Fruit fly (Drosophila melanogaster) whole organism, embryonic: Measurements from ENCODE around the gene CG43645.

Experiments
- Atf3 ChIP-seq: fragments of 200-800 bp; sonication (Bioruptor generic); optimal IDR thresholded peaks from 3 replicates; lab custom pipeline; 2016; ENCODE audit warnings: missing biosample characterization, missing genetic modification characterization
- Bgb ChIP-seq: fragments of 200-800 bp; sonication (Bioruptor generic); IDR thresholded peaks from 2 replicates; pipeline ENCODE4 v1.3.6; 2022; ENCODE audit warnings: missing biosample characterization, missing genetic modification characterization; ENCODE audit not compliant: partially characterized antibody
- CG10147 ChIP-seq: fragments of 200-800 bp; sonication (Bioruptor generic); optimal IDR thresholded peaks from 2 replicates; lab custom pipeline; 2019; ENCODE audit warnings: missing biosample characterization, mild to moderate bottlenecking, missing genetic modification characterization, moderate library complexity
- CG10366 ChIP-seq: fragments of 200-800 bp; sonication (Bioruptor generic); IDR thresholded peaks from 2 replicates; pipeline ENCODE4 v1.3.6; 2022; ENCODE audit warnings: missing biosample characterization, missing genetic modification characterization
- CG11093 ChIP-seq: fragments of 200-800 bp; sonication (Bioruptor generic); IDR thresholded peaks from 3 replicates; pipeline ENCODE4 v1.3.6; 2022; ENCODE audit warnings: missing biosample characterization, missing genetic modification characterization
- CG12071 ChIP-seq: fragments of 200-800 bp; sonication (Bioruptor generic); optimal IDR thresholded peaks from 3 replicates; lab custom pipeline; 2018; ENCODE audit warnings: missing biosample characterization, mild to moderate bottlenecking, missing genetic modification characterization
- CG13296 ChIP-seq: fragments of 200-800 bp; sonication (Bioruptor generic); optimal IDR thresholded peaks from 3 replicates; lab custom pipeline; 2018; ENCODE audit warnings: missing biosample characterization, mild to moderate bottlenecking, missing genetic modification characterization
- CG13894 ChIP-seq: fragments of 200-800 bp; sonication (Bioruptor generic); optimal IDR thresholded peaks from 3 replicates; lab custom pipeline; 2018; ENCODE audit warnings: missing biosample characterization, mild to moderate bottlenecking, missing genetic modification characterization, moderate library complexity
- CG14441 ChIP-seq: fragments of 200-800 bp; sonication (Bioruptor generic); IDR thresholded peaks from 2 replicates; pipeline ENCODE4 v1.3.6; 2022; ENCODE audit warnings: missing biosample characterization, missing genetic modification characterization
- CG15011 ChIP-seq: fragments of 200-800 bp; sonication (Bioruptor generic); optimal IDR thresholded peaks from 3 replicates; lab custom pipeline; 2018; ENCODE audit warnings: missing biosample characterization, mild to moderate bottlenecking, missing genetic modification characterization
- CG15514 ChIP-seq: fragments of 200-800 bp; sonication (Bioruptor generic); optimal IDR thresholded peaks from 3 replicates; lab custom pipeline; 2017; ENCODE audit warnings: missing biosample characterization, missing genetic modification characterization, mild to moderate bottlenecking, moderate library complexity, missing genetic modification reagents
- CG17385 ChIP-seq: fragments of 200-800 bp; sonication (Bioruptor generic); optimal IDR thresholded peaks from 3 replicates; lab custom pipeline; 2018; ENCODE audit warnings: missing biosample characterization, mild to moderate bottlenecking, missing genetic modification characterization
- CG17802 ChIP-seq: fragments of 200-800 bp; sonication (Bioruptor generic); optimal IDR thresholded peaks from 2 replicates; lab custom pipeline; 2018; ENCODE audit warnings: missing biosample characterization, mild to moderate bottlenecking, missing genetic modification characterization, moderate library complexity
- CG31365 ChIP-seq: fragments of 200-800 bp; sonication (Bioruptor generic); optimal IDR thresholded peaks from 2 replicates; lab custom pipeline; 2018; ENCODE audit warnings: missing biosample characterization, mild to moderate bottlenecking, missing genetic modification characterization
- CG34376 ChIP-seq: fragments of 200-800 bp; sonication (Bioruptor generic); optimal IDR thresholded peaks from 2 replicates; lab custom pipeline; 2018; ENCODE audit warnings: missing biosample characterization, mild to moderate bottlenecking, missing genetic modification characterization
- CG3838 ChIP-seq: fragments of 200-800 bp; sonication (Bioruptor generic); optimal IDR thresholded peaks from 3 replicates; lab custom pipeline; 2016; ENCODE audit warnings: missing biosample characterization, missing genetic modification characterization
- CG6272 ChIP-seq: fragments of 200-800 bp; sonication (Bioruptor generic); IDR thresholded peaks from 2 replicates; pipeline ENCODE4 v1.3.6; 2022; ENCODE audit warnings: missing biosample characterization, missing genetic modification characterization
- CG7372 ChIP-seq: fragments of 200-800 bp; sonication (Bioruptor generic); IDR thresholded peaks from 2 replicates; pipeline ENCODE4 v1.3.6; 2022; ENCODE audit warnings: missing biosample characterization, missing genetic modification characterization
- CG8290 ChIP-seq, 3 experiments: fragments of 200-800 bp; sonication (Bioruptor generic); optimal IDR thresholded peaks; 2 replicates each; lab custom pipeline; 2016 to 2019; ENCODE audit warnings: missing biosample characterization in 3 of 3, missing genetic modification characterization in 3 of 3, mild to moderate bottlenecking in 2 of 3, moderate library complexity in 1 of 3
- CG8944 ChIP-seq: fragments of 200-800 bp; sonication (Bioruptor generic); optimal IDR thresholded peaks from 3 replicates; lab custom pipeline; 2016; ENCODE audit warnings: missing biosample characterization, missing genetic modification characterization
- CkIIα-i1 ChIP-seq: fragments of 200-800 bp; sonication (Bioruptor generic); IDR thresholded peaks from 2 replicates; pipeline ENCODE4 v1.3.6; 2022; ENCODE audit warnings: missing biosample characterization, missing genetic modification characterization
- Dfd ChIP-seq, 2 experiments: fragments of >200 bp; optimal IDR thresholded peaks; 2 replicates each; lab custom pipeline; 2017; ENCODE audit warnings: missing biosample characterization in 2 of 2, missing genetic modification characterization in 2 of 2
- Ets65A ChIP-seq: fragments of 200-800 bp; sonication (Bioruptor generic); peaks from one replicate; lab custom pipeline; 2016; ENCODE audit warnings: missing biosample characterization, missing genetic modification characterization
- Med ChIP-seq: fragments of 200-800 bp; sonication (Bioruptor generic); peaks from one replicate; lab custom pipeline; 2016; ENCODE audit warnings: missing biosample characterization, missing genetic modification characterization, mild to moderate bottlenecking, inconsistent platforms, moderate library complexity
- NC2β ChIP-seq: fragments of 200-800 bp; sonication (Bioruptor generic); optimal IDR thresholded peaks from 2 replicates; lab custom pipeline; 2016; ENCODE audit warnings: missing biosample characterization, missing genetic modification characterization
- NFAT ChIP-seq: fragments of 200-800 bp; sonication (Bioruptor generic); IDR thresholded peaks from 2 replicates; pipeline ENCODE4 v1.3.6; 2022; ENCODE audit warnings: missing biosample characterization, missing genetic modification characterization
- NK7.1 ChIP-seq: fragments of 200-800 bp; sonication (Bioruptor generic); optimal IDR thresholded peaks from 3 replicates; lab custom pipeline; 2016; ENCODE audit warnings: missing biosample characterization, missing genetic modification characterization
- Rx ChIP-seq: fragments of 200-800 bp; sonication (Bioruptor generic); IDR thresholded peaks from 2 replicates; pipeline ENCODE4 v1.3.6; 2022; ENCODE audit warnings: missing biosample characterization, missing genetic modification characterization
- ash1 ChIP-seq: fragments of 200-800 bp; sonication (Bioruptor generic); optimal IDR thresholded peaks from 2 replicates; lab custom pipeline; 2018; ENCODE audit warnings: missing biosample characterization, mild to moderate bottlenecking, missing genetic modification characterization
- chinmo ChIP-seq: fragments of 200-800 bp; sonication (Bioruptor generic); IDR thresholded peaks from 4 replicates; pipeline ENCODE4 v1.3.6; 2022; ENCODE audit warnings: missing biosample characterization, missing genetic modification characterization; ENCODE audit not compliant: partially characterized antibody
- crol ChIP-seq: fragments of 200-800 bp; sonication (Bioruptor generic); IDR thresholded peaks from 2 replicates; pipeline ENCODE4 v1.3.6; 2022; ENCODE audit warnings: missing biosample characterization, missing genetic modification characterization
- cwo ChIP-seq: fragments of 200-800 bp; sonication (Bioruptor generic); optimal IDR thresholded peaks from 3 replicates; lab custom pipeline; 2017; ENCODE audit warnings: missing biosample characterization, missing genetic modification characterization, mild to moderate bottlenecking, moderate library complexity, missing genetic modification reagents
- danr ChIP-seq: fragments of 200-800 bp; sonication (Bioruptor generic); IDR thresholded peaks from 2 replicates; pipeline ENCODE4 v1.3.6; 2022; ENCODE audit warnings: missing biosample characterization, missing genetic modification characterization
- fd102C ChIP-seq: fragments of 200-800 bp; sonication (Bioruptor generic); optimal IDR thresholded peaks from 2 replicates; lab custom pipeline; 2018; ENCODE audit warnings: missing biosample characterization, mild to moderate bottlenecking, missing genetic modification characterization, moderate library complexity
- gcm ChIP-seq: fragments of 200-800 bp; sonication (Bioruptor generic); optimal IDR thresholded peaks from 2 replicates; lab custom pipeline; 2019; ENCODE audit warnings: missing biosample characterization, mild to moderate bottlenecking, missing genetic modification characterization, moderate library complexity
- gt ChIP-seq: fragments of 200-800 bp; sonication (Bioruptor generic); IDR thresholded peaks from 2 replicates; pipeline ENCODE4 v1.3.6; 2022; ENCODE audit warnings: missing biosample characterization, missing genetic modification characterization
- ind ChIP-seq: fragments of 200-800 bp; sonication (Bioruptor generic); optimal IDR thresholded peaks from 3 replicates; lab custom pipeline; 2016; ENCODE audit warnings: missing biosample characterization, missing genetic modification characterization
- onecut ChIP-seq: fragments of 200-800 bp; sonication (Bioruptor generic); IDR thresholded peaks from 2 replicates; pipeline ENCODE4 v1.3.6; 2022; ENCODE audit warnings: missing biosample characterization, missing genetic modification characterization
- peb ChIP-seq: fragments of 200-800 bp; sonication (Bioruptor generic); IDR thresholded peaks from 2 replicates; pipeline ENCODE4 v1.3.6; 2022; ENCODE audit warnings: missing biosample characterization, missing genetic modification characterization
- pita ChIP-seq: fragments of 200-800 bp; sonication (Bioruptor generic); optimal IDR thresholded peaks from 2 replicates; lab custom pipeline; 2017; ENCODE audit warnings: missing biosample characterization, mild to moderate bottlenecking, missing genetic modification characterization
- pzg ChIP-seq: fragments of 200-800 bp; sonication (Bioruptor generic); optimal IDR thresholded peaks from 3 replicates; lab custom pipeline; 2018; ENCODE audit warnings: missing biosample characterization, mild to moderate bottlenecking, missing genetic modification characterization, moderate library complexity
- scrt ChIP-seq: fragments of 200-800 bp; sonication (Bioruptor generic); optimal IDR thresholded peaks from 2 replicates; lab custom pipeline; 2018; ENCODE audit warnings: missing biosample characterization, mild to moderate bottlenecking, missing genetic modification characterization, moderate library complexity
- sens ChIP-seq: fragments of 200-800 bp; sonication (Bioruptor generic); peaks from one replicate; lab custom pipeline; 2016; ENCODE audit warnings: missing biosample characterization, missing genetic modification characterization
- tgo ChIP-seq: fragments of 200-800 bp; sonication (Bioruptor generic); IDR thresholded peaks from 3 replicates; pipeline ENCODE4 v1.3.6; 2022; ENCODE audit warnings: missing biosample characterization, missing genetic modification characterization

CG43645 gene

DNA sequence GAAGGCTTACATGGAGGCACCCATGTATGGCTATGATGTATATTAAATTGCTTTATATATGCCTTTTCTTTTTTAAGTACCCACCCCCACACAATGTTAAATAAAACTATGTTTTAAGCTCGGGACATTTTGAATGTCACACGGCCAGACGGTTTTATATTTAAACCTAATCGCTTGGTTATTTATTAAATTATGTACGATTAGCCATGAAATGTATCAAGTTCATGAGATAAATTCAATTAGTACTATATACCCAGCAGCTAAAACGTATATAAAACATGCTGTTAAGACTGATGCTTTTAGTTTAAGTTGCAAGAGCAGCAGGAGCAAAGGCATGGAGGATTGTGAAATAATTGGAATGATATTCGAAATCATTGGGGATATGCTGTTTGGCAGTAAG is at the start of gene CG43645, which contains the start of gene CG43221:
Gene CG43645 (plus strand): TSS at position 301 of the 400 bp plus-strand sequence.
Gene CG43221 (plus strand): TSS at position 301 of the 400 bp plus-strand sequence.
- TF ChIP-seq sens (GFP tag; lab: Kevin White, UChicago) (peak; percentile 4), CG7372 (GFP tag; lab: Robert Waterston, UW) (no peak)

DNA sequence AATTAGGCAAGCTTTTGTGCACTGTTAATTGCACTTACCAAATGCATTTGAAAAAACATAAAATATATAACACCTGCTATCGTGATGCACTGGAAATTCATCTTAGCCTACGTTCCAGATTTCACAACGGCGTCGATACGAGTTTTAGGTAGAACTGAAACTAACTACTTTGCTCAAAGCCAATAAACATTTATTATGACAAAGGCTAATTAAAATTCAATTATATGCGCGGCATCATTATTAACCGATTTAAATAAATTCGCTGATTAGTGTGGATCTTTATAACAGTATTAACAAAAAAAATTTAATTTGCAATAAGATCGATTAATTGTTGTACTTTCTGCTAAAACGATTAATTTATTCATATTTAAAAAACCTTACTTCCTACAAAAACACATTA is 49.1 kb upstream of the CG43645 start, which contains the start of gene CG33928:
Gene CG33928 (minus strand): TSS at position 101 of the 400 bp plus-strand sequence.
- no peak for TF ChIP-seq NK7.1 (GFP tag; lab: Kevin White, UChicago)
- TF ChIP-seq Rx (GFP tag; lab: Robert Waterston, UW): no peak
- no peak for TF ChIP-seq ash1
- no peak for TF ChIP-seq CG3838 (GFP tag; lab: Kevin White, UChicago)
- TF ChIP-seq sens (GFP tag; lab: Kevin White, UChicago): no peak
- TF ChIP-seq CG11093 (GFP tag; lab: Robert Waterston, UW): no peak
- TF ChIP-seq Bgb: no peak
- TF ChIP-seq CG8290 (GFP tag; optimal IDR thresholded peaks at IDR 0.05; lab: Kevin White, UChicago): no peak
- TF ChIP-seq CG8290 (tag; optimal IDR thresholded peaks at IDR 0.05; lab: Kevin White, UChicago): no peak
- TF ChIP-seq CG8944: no peak
- no peak for TF ChIP-seq ind (GFP tag; lab: Kevin White, UChicago)
- TF ChIP-seq CG17802 (tag; lab: Kevin White, UChicago): no peak
- TF ChIP-seq CG10366 (GFP tag; lab: Robert Waterston, UW): no peak

DNA sequence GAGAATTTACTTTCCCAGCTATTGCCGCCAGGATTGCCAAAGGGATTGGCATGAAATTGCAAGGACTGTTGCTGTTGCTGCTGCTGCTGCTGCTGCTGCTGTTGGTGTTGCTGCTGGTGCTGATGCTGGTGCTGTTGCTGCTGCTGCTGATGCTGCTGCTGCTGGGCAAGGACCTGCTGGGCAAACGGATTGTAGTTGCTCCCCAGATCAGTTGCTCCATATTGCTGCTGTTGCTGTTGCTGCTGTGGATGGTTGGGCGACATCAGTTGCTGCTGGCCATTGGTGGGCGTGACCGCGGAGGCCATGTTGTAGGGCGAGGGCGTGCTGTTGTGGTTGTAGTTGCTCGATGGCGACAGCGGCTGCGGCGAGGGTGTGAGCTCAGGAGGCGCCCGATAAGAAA is 48.0 kb upstream of the CG43645 start:
- TF ChIP-seq Ets65A (GFP tag; lab: Kevin White, UChicago) (peak; percentile 45), Dfd (GFP tag; optimal IDR thresholded peaks at IDR 0.05; lab: Kevin White, UChicago) (peak in 1 of 2 experiments; percentile 85), scrt (no peak)

DNA sequence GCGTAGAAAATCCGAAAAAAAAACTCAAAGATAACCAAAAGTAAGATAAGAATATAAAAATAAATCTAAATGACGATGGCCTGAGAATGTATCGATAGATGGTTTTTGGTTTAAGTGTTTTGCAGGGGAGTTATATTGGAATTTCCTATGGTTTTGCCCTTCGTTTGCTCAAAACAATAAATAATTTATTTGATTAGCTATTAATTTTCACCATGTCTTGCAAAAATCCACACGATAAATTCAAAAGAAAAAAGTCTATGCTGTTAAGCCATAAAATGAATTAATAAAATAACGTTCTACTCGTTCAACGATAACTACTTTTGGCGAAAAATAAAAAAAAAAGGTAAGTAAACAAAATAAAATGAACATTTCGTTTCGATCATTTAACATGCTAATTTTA is 38.5 kb upstream of the CG43645 start:
- TF ChIP-seq sens (GFP tag; lab: Kevin White, UChicago): peak; percentile 22
- no peak for TF ChIP-seq gcm
- no peak for TF ChIP-seq Atf3 (GFP tag; lab: Kevin White, UChicago)

DNA sequence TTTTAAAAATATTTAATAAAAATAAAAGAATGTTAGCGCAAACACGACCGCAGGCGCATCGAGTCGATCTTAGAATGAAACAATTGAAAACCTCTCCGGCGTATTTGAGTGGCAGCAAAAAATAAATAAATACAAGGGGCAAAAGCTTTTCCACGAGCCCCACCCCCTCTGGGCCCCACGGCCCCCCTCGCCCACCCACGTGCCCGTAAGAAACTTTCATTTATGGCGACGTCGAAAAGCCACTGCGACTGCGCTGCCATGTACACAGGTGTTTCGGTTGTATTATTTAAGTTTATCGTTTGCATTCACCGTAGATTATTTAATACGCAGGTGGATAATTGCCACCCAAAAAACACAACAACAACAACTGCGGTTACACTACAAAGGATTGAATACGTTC is 37.1 kb upstream of the CG43645 start:
- no peak for TF ChIP-seq tgo (GFP tag; lab: Robert Waterston, UW)
- TF ChIP-seq pzg (GFP tag; lab: Kevin White, UChicago): no peak
- no peak for TF ChIP-seq CkIIα-i1 (GFP tag; lab: Robert Waterston, UW)
- TF ChIP-seq crol (GFP tag; lab: Robert Waterston, UW): peak; percentile 96
- no peak for TF ChIP-seq gt (GFP tag; lab: Robert Waterston, UW)
- TF ChIP-seq CG34376: peak; percentile 31
- no peak for TF ChIP-seq onecut (GFP tag; lab: Robert Waterston, UW)
- no peak for TF ChIP-seq CG7372 (GFP tag; lab: Robert Waterston, UW)
- TF ChIP-seq pita (GFP tag; lab: Kevin White, UChicago): no peak
- TF ChIP-seq CG10147: no peak
- no peak for TF ChIP-seq CG6272 (GFP tag; lab: Robert Waterston, UW)
- TF ChIP-seq Med: peak; percentile 38
- TF ChIP-seq CG31365 (tag; lab: Kevin White, UChicago): no peak
- TF ChIP-seq CG8290 (GFP tag; optimal IDR thresholded peaks at IDR 0.05; lab: Kevin White, UChicago): no peak
- peak in 1 of 2 experiments; percentile 53 for TF ChIP-seq CG8290 (tag; optimal IDR thresholded peaks at IDR 0.05; lab: Kevin White, UChicago)
- TF ChIP-seq cwo (GFP tag; lab: Kevin White, UChicago): peak; percentile 32
- TF ChIP-seq danr (GFP tag; lab: Robert Waterston, UW): no peak
- TF ChIP-seq fd102C: no peak
- peak; percentile 4 for TF ChIP-seq CG13296
- TF ChIP-seq CG13894: peak; percentile 6
- 0 out of 2 replicates have a peak, but pooled peaks have one; percentile 23 for TF ChIP-seq NFAT (GFP tag; lab: Robert Waterston, UW)
- TF ChIP-seq NC2β (GFP tag; lab: Kevin White, UChicago): no peak
- peak; percentile 19 for TF ChIP-seq CG17385 (GFP tag; lab: Kevin White, UChicago)
- no peak for TF ChIP-seq peb
- no peak for TF ChIP-seq CG15011 (GFP tag; lab: Kevin White, UChicago)
- peak; percentile 27; the same call in 1 of the 2 replicates for TF ChIP-seq CG14441
- peak; percentile 12 for TF ChIP-seq CG12071 (GFP tag; lab: Kevin White, UChicago)
- TF ChIP-seq chinmo (GFP tag; lab: Robert Waterston, UW): peak; percentile 84
- TF ChIP-seq CG15514 (GFP tag; lab: Kevin White, UChicago): peak; percentile 15
